Worm (Caenorhabditis elegans) whole organism, L4 larva: ENCODE results near the gene K06H6.1.

ENCODE experiments used
- D1046.2 ChIP-seq: fragments of 200-800 bp; sonication (Bioruptor generic); IDR thresholded peaks from 2 replicates; pipeline ENCODE4 v1.3.6; 2022; ENCODE audit warnings: missing genetic modification characterization, missing compliant biosample characterization
- F10B5.3 ChIP-seq: sonication (generic microtip); optimal IDR thresholded peaks from 2 replicates; lab custom pipeline; 2016; ENCODE audit warnings: mild to moderate bottlenecking, missing genetic modification characterization, missing compliant biosample characterization
- F26F4.8 ChIP-seq: fragments of 200-800 bp; sonication (Bioruptor generic); conservative IDR thresholded peaks from 2 replicates; pipeline ENCODE4 v1.3.6; 2022; ENCODE audit warnings: missing genetic modification characterization, missing compliant biosample characterization
- F44E2.7 ChIP-seq: fragments of 200-800 bp; sonication (Bioruptor generic); IDR thresholded peaks from 2 replicates; pipeline ENCODE4 v2.1.2; 2022; ENCODE audit warnings: missing genetic modification characterization, missing compliant biosample characterization
- F49E8.2 ChIP-seq: sonication (generic microtip); optimal IDR thresholded peaks from 2 replicates; lab custom pipeline; 2016; ENCODE audit warnings: missing compliant biosample characterization, mild to moderate bottlenecking, missing genetic modification characterization, borderline replicate concordance
- T20F7.1 ChIP-seq: fragments of 200-800 bp; sonication (Bioruptor generic); optimal IDR thresholded peaks from 2 replicates; lab custom pipeline; 2018; ENCODE audit warnings: mild to moderate bottlenecking, missing genetic modification characterization, missing compliant biosample characterization
- T26A8.4 ChIP-seq: fragments of 200-800 bp; sonication (Bioruptor generic); IDR thresholded peaks from 2 replicates; pipeline ENCODE4 v1.3.6; 2022; ENCODE audit warnings: missing genetic modification characterization, missing compliant biosample characterization
- Y105C5A.15 ChIP-seq: fragments of 200-800 bp; sonication (Bioruptor generic); IDR thresholded peaks from 2 replicates; pipeline ENCODE4 v1.3.6; 2022; ENCODE audit warnings: missing genetic modification characterization, missing compliant biosample characterization
- Y75B8A.6 ChIP-seq: fragments of 200-800 bp; sonication (Bioruptor generic); IDR thresholded peaks from 2 replicates; pipeline ENCODE4 v1.3.6; 2022; ENCODE audit warnings: missing genetic modification reagents, missing genetic modification characterization, missing compliant biosample characterization
- aha-1 ChIP-seq: fragments of 150-350 bp; peaks from one replicate; lab custom pipeline; 2014; ENCODE audit warnings: missing biosample characterization, missing genetic modification characterization
- aly-2 ChIP-seq: sonication (generic microtip); optimal IDR thresholded peaks from 2 replicates; lab custom pipeline; 2018; ENCODE audit warnings: missing biosample characterization, missing genetic modification characterization
- ama-1 ChIP-seq: fragments of 150-350 bp; optimal IDR thresholded peaks from 2 replicates; lab custom pipeline; 2014; ENCODE audit warnings: inconsistent platforms, mixed read lengths
- arid-1 ChIP-seq: fragments of 200-800 bp; sonication (Bioruptor generic); conservative IDR thresholded peaks from 2 replicates; pipeline ENCODE4 v1.3.6; 2022; ENCODE audit warnings: missing genetic modification reagents, missing genetic modification characterization, missing compliant biosample characterization
- ceh-28 ChIP-seq: fragments of 150-350 bp; optimal IDR thresholded peaks from 2 replicates; lab custom pipeline; 2014; ENCODE audit warnings: missing biosample characterization, missing genetic modification reagents, missing genetic modification characterization
- cey-2 ChIP-seq: sonication (generic microtip); optimal IDR thresholded peaks from 3 replicates; lab custom pipeline; 2017; ENCODE audit warnings: missing genetic modification characterization, mild to moderate bottlenecking, missing compliant biosample characterization, antibody characterized with exemption, borderline replicate concordance; ENCODE audit not compliant: insufficient read depth
- dmd-6 ChIP-seq: fragments of 200-800 bp; sonication (Bioruptor generic); IDR thresholded peaks from 2 replicates; pipeline ENCODE4 v1.3.6; 2022; ENCODE audit warnings: missing genetic modification reagents, missing genetic modification characterization, missing compliant biosample characterization
- dpl-1 ChIP-seq: fragments of 150-350 bp; optimal IDR thresholded peaks from 2 replicates; lab custom pipeline; 2014; ENCODE audit warnings: missing biosample characterization, missing genetic modification reagents, missing genetic modification characterization
- dve-1 ChIP-seq: sonication (generic microtip); optimal IDR thresholded peaks from 2 replicates; lab custom pipeline; 2017; ENCODE audit warnings: antibody characterized with exemption, mild to moderate bottlenecking, missing genetic modification characterization, missing compliant biosample characterization; ENCODE audit not compliant: insufficient read depth
- egl-43 ChIP-seq: fragments of 200-800 bp; sonication (Bioruptor generic); IDR thresholded peaks from 2 replicates; pipeline ENCODE4 v1.3.6; 2022; ENCODE audit warnings: missing genetic modification reagents, missing genetic modification characterization, missing compliant biosample characterization
- fos-1 ChIP-seq: fragments of 150-350 bp; optimal IDR thresholded peaks from 2 replicates; lab custom pipeline; 2014; ENCODE audit warnings: missing biosample characterization, missing genetic modification characterization
- hlh-30 ChIP-seq: sonication (generic microtip); optimal IDR thresholded peaks from 2 replicates; lab custom pipeline; 2017; ENCODE audit warnings: antibody characterized with exemption, mild to moderate bottlenecking, missing genetic modification characterization, missing compliant biosample characterization; ENCODE audit not compliant: insufficient read depth
- lin-1 ChIP-seq: fragments of 200-800 bp; sonication (Bioruptor generic); IDR thresholded peaks from 2 replicates; pipeline ENCODE4 v1.3.6; 2022; ENCODE audit warnings: missing genetic modification reagents, missing genetic modification characterization, missing compliant biosample characterization
- lsy-2 ChIP-seq, 2 experiments: fragments of 150-350 bp in 1 of 2; sonication (generic microtip) in 1 of 2; optimal IDR thresholded peaks; 2 replicates each; lab custom pipeline; 2014 to 2017; ENCODE audit warnings: missing biosample characterization in 2 of 2, missing genetic modification characterization in 2 of 2
- madf-9 ChIP-seq: fragments of 200-800 bp; sonication (Bioruptor generic); conservative IDR thresholded peaks from 2 replicates; pipeline ENCODE4 v1.3.6; 2022; ENCODE audit warnings: missing genetic modification reagents, missing genetic modification characterization, missing compliant biosample characterization
- mdt-29 ChIP-seq: fragments of 200-800 bp; sonication (Bioruptor generic); IDR thresholded peaks from 2 replicates; pipeline ENCODE4 v1.3.6; 2022; ENCODE audit warnings: missing genetic modification reagents, missing genetic modification characterization, missing compliant biosample characterization
- mes-2 ChIP-seq: sonication (generic microtip); optimal IDR thresholded peaks from 2 replicates; lab custom pipeline; 2016; ENCODE audit warnings: missing genotype, mild to moderate bottlenecking, missing genetic modification characterization, missing compliant biosample characterization; ENCODE audit not compliant: poor library complexity, severe bottlenecking
- mxl-2 ChIP-seq: fragments of 200-800 bp; sonication (Bioruptor generic); conservative IDR thresholded peaks from 2 replicates; pipeline ENCODE4 v1.3.6; 2022; ENCODE audit warnings: missing genetic modification reagents, missing genetic modification characterization, missing compliant biosample characterization
- nhr-102 ChIP-seq: sonication (generic microtip); optimal IDR thresholded peaks from 2 replicates; lab custom pipeline; 2016; ENCODE audit warnings: mild to moderate bottlenecking, missing genetic modification characterization, moderate library complexity, missing compliant biosample characterization
- nhr-6 ChIP-seq: fragments of 150-350 bp; optimal IDR thresholded peaks from 2 replicates; lab custom pipeline; 2014; ENCODE audit warnings: missing biosample characterization, missing genetic modification characterization
- nhr-76 ChIP-seq: fragments of 150-350 bp; optimal IDR thresholded peaks from 2 replicates; lab custom pipeline; 2014; ENCODE audit warnings: missing biosample characterization, missing genetic modification characterization
- saeg-2 ChIP-seq: fragments of 200-800 bp; sonication (Bioruptor generic); IDR thresholded peaks from 2 replicates; pipeline ENCODE4 v1.3.6; 2022; ENCODE audit warnings: missing genetic modification reagents, missing genetic modification characterization, missing compliant biosample characterization
- set-16 ChIP-seq: fragments of 200-800 bp; sonication (Bioruptor generic); IDR thresholded peaks from 2 replicates; pipeline ENCODE4 v1.3.6; 2022; ENCODE audit warnings: missing genetic modification reagents, missing genetic modification characterization, missing compliant biosample characterization
- skn-1 ChIP-seq: fragments of 150-350 bp; optimal IDR thresholded peaks from 2 replicates; lab custom pipeline; 2014; ENCODE audit warnings: missing biosample characterization, missing genetic modification characterization
- spr-1 ChIP-seq: sonication (generic microtip); optimal IDR thresholded peaks from 2 replicates; lab custom pipeline; 2016; ENCODE audit warnings: mild to moderate bottlenecking, missing genetic modification characterization, missing compliant biosample characterization
- unc-62 ChIP-seq, 3 experiments: fragments of 150-350 bp in 1 of 3; sonication (generic microtip); optimal IDR thresholded peaks in 2 of 3; peaks in 1 of 3; 1 replicate in 1 of 3; 2 replicates in 2 of 3; lab custom pipeline; 2014 to 2017; ENCODE audit warnings: missing biosample characterization in 3 of 3, missing genetic modification characterization in 3 of 3, missing genetic modification reagents in 3 of 3, missing genotype in 1 of 3
- ztf-7 ChIP-seq: fragments of 150-350 bp; optimal IDR thresholded peaks from 2 replicates; lab custom pipeline; 2014; ENCODE audit warnings: missing biosample characterization, missing genetic modification characterization

K06H6.1 gene

ce11 chrV:592959-593358 is 5.0 kb downstream of the K06H6.1 start, which contains the start of gene ZK488.5:
TSS of gene ZK488.5 (plus strand) at chrV:593259.
- TF ChIP-seq T20F7.1 (no peak), unc-62 (GFP tag; optimal IDR thresholded peaks at IDR 0.05 in 1 of 2; lab: Kevin White, UChicago) (no peak), unc-62 (tag; optimal IDR thresholded peaks at IDR 0.05; lab: Kevin White, UChicago) (no peak), lin-1 (GFP tag; lab: Robert Waterston, UW) (no peak), ama-1 (lab: Kevin White, UChicago) (no peak), set-16 (no peak), Y105C5A.15 (GFP tag; lab: Robert Waterston, UW) (no peak)

ce11 chrV:596923-597322 is 9.0 kb downstream of the K06H6.1 start:
- TF ChIP-seq mxl-2 (no peak), F26F4.8 (GFP tag; lab: Robert Waterston, UW) (no peak), T20F7.1 (no peak), cey-2 (no peak), fos-1 (tag; lab: Kevin White, UChicago) (no peak), F49E8.2 (tag; lab: Kevin White, UChicago) (no peak), spr-1 (no peak), ceh-28 (tag; lab: Kevin White, UChicago) (no peak), nhr-102 (no peak), ztf-7 (no peak), nhr-6 (no peak), hlh-30 (tag; lab: Kevin White, UChicago) (no peak), mes-2 (tag; lab: Kevin White, UChicago) (no peak)
- TF ChIP-seq, all 104 proteins: peak for 0

ce11 chrV:597823-598222 is 9.9 kb downstream of the K06H6.1 start:
- TF ChIP-seq egl-43, result no peak
- TF ChIP-seq F44E2.7 (GFP tag; lab: Robert Waterston, UW), result no peak
- TF ChIP-seq dmd-6 (GFP tag; lab: Robert Waterston, UW), result no peak
- no peak for TF ChIP-seq lin-1 (GFP tag; lab: Robert Waterston, UW)

ce11 chrV:598626-599025 is 10.7 kb downstream of the K06H6.1 start:
- peak in 1 of 2 experiments; percentile 92 for TF ChIP-seq unc-62 (GFP tag; optimal IDR thresholded peaks at IDR 0.05 in 1 of 2; lab: Kevin White, UChicago)
- TF ChIP-seq unc-62 (tag; optimal IDR thresholded peaks at IDR 0.05; lab: Kevin White, UChicago), result no peak
- TF ChIP-seq aha-1, result peak; percentile 41
- TF ChIP-seq aly-2, result no peak
- TF ChIP-seq Y75B8A.6 (GFP tag; lab: Robert Waterston, UW), result no peak

- TF ChIP-seq aha-1 (peak; percentile 71), saeg-2 (GFP tag; lab: Robert Waterston, UW) (no peak), egl-43 (no peak), dmd-6 (GFP tag; lab: Robert Waterston, UW) (no peak), F26F4.8 (GFP tag; lab: Robert Waterston, UW) (no peak), lsy-2 (tag; optimal IDR thresholded peaks at IDR 0.05; lab: Kevin White, UChicago) (no peak), unc-62 (GFP tag; optimal IDR thresholded peaks at IDR 0.05 in 1 of 2; lab: Kevin White, UChicago) (peak in 1 of 2 experiments; percentile 84), unc-62 (tag; optimal IDR thresholded peaks at IDR 0.05; lab: Kevin White, UChicago) (no peak)
Observed at ce11 chrV:599783-600182, 11.9 kb downstream of the K06H6.1 start.

ce11 chrV:600231-600630 is 12.3 kb downstream of the K06H6.1 start, which contains the start of gene nhr-251:
TSS of gene nhr-251 (plus strand) at chrV:600531.
- TF ChIP-seq dpl-1 (GFP tag; lab: Kevin White, UChicago) (no peak), aha-1 (peak; percentile 64)

ce11 chrV:604105-604504 is 16.2 kb downstream of the K06H6.1 start, which contains the start of gene srlf-37:
TSS of gene srlf-37 (minus strand) at chrV:604205.
- TF ChIP-seq madf-9 (GFP tag; lab: Robert Waterston, UW), result no peak
- TF ChIP-seq F10B5.3 (tag; lab: Kevin White, UChicago), result no peak
- TF ChIP-seq skn-1 (tag; lab: Kevin White, UChicago), result no peak
- TF ChIP-seq D1046.2 (GFP tag; lab: Robert Waterston, UW), result no peak
- no peak for TF ChIP-seq mdt-29
- no peak for TF ChIP-seq hlh-30 (tag; lab: Kevin White, UChicago)
- TF ChIP-seq dve-1 (tag; lab: Kevin White, UChicago), result no peak
- TF ChIP-seq nhr-76 (tag; lab: Kevin White, UChicago), result no peak
- TF ChIP-seq arid-1 (GFP tag; lab: Robert Waterston, UW), result no peak
- TF ChIP-seq T26A8.4 (GFP tag; lab: Robert Waterston, UW), result no peak
- TF ChIP-seq, all 104 proteins: peak for 0
